Worm (Caenorhabditis elegans): Measurements from ENCODE around the gene F37A8.2.

Gene F37A8.2

ce11 chrIII:3975008-3975407, 43.7 kb upstream of the F37A8.2 start:
- TF ChIP-seq madf-5 (GFP tag; IDR thresholded peaks at IDR 0.05) (no peak), unc-39 (tag; optimal IDR thresholded peaks at IDR 0.05) (no peak), daf-16 (GFP tag; optimal IDR thresholded peaks at IDR 0.05) (no peak), daf-16 (tag; optimal IDR thresholded peaks at IDR 0.05) (peak; percentile 93)

- TF ChIP-seq ctbp-1 (GFP tag; IDR thresholded peaks at IDR 0.05) (no peak), lin-1 (GFP tag; IDR thresholded peaks at IDR 0.05) (no peak), aha-1 (tag) (no peak), saeg-2 (GFP tag; IDR thresholded peaks at IDR 0.05) (no peak)
Observed at ce11 chrIII:3974503-3974902, 43.2 kb upstream of the F37A8.2 start.

- TF ChIP-seq nhr-41 (GFP tag; IDR thresholded peaks at IDR 0.05), result no peak
- peak; percentile 41 for TF ChIP-seq aha-1 (tag)
Observed at ce11 chrIII:3972687-3973086, 41.4 kb upstream of the F37A8.2 start, which contains the start of gene R10E9.4. R10E9.4 (minus strand) TSS chrIII:3972787.

ce11 chrIII:3970395-3970794, 39.1 kb upstream of the F37A8.2 start:
- TF ChIP-seq snpc-1.2 (GFP tag; IDR thresholded peaks at IDR 0.05) (no peak), aha-1 (tag) (no peak), zip-2 (tag; optimal IDR thresholded peaks at IDR 0.05) (no peak), ces-1 (GFP tag; optimal IDR thresholded peaks at IDR 0.05) (peak; percentile 79)

- TF ChIP-seq unc-62 (GFP tag; optimal IDR thresholded peaks at IDR 0.05 in 1 of 2) (peak in 1 of 2 experiments; percentile 91), unc-62 (tag; optimal IDR thresholded peaks at IDR 0.05) (no peak), F49E8.2 (tag; optimal IDR thresholded peaks at IDR 0.05; ENCODE audit: borderline replicate concordance) (no peak), D1046.2 (GFP tag; IDR thresholded peaks at IDR 0.05) (no peak)
Observed at ce11 chrIII:3969133-3969532, 37.8 kb upstream of the F37A8.2 start.

ce11 chrIII:3966143-3966542, 34.8 kb upstream of the F37A8.2 start:
- TF ChIP-seq skn-1 (tag; optimal IDR thresholded peaks at IDR 0.05), result no peak
- TF ChIP-seq unc-62 (GFP tag; optimal IDR thresholded peaks at IDR 0.05 in 1 of 2), result peak in 1 of 2 experiments; percentile 93
- TF ChIP-seq unc-62 (tag; optimal IDR thresholded peaks at IDR 0.05), result no peak
- TF ChIP-seq ceh-20 (GFP tag; IDR thresholded peaks at IDR 0.05), result no peak
- no peak for TF ChIP-seq ZK546.5 (tag; optimal IDR thresholded peaks at IDR 0.05)
- TF ChIP-seq snpc-4 (tag; optimal IDR thresholded peaks at IDR 0.05), result no peak
- no peak for TF ChIP-seq R02D3.7 (tag; optimal IDR thresholded peaks at IDR 0.05)

ce11 chrIII:3964237-3964636, 32.9 kb upstream of the F37A8.2 start, which contains the start of gene R10E9.2:
R10E9.2 (minus strand) TSS chrIII:3964337.
- no peak for TF ChIP-seq lin-13 (GFP tag; optimal IDR thresholded peaks at IDR 0.05)
- no peak for TF ChIP-seq dmd-8 (GFP tag; IDR thresholded peaks at IDR 0.05)
- no peak for TF ChIP-seq nhr-11 (tag; optimal IDR thresholded peaks at IDR 0.05)
- no peak for TF ChIP-seq ceh-62 (tag; optimal IDR thresholded peaks at IDR 0.05)
- no peak for TF ChIP-seq madf-5 (GFP tag; IDR thresholded peaks at IDR 0.05)
- TF ChIP-seq rbr-2 (tag; optimal IDR thresholded peaks at IDR 0.05), result no peak
- TF ChIP-seq skn-1 (tag; optimal IDR thresholded peaks at IDR 0.05), result no peak
- TF ChIP-seq nhr-102 (tag; optimal IDR thresholded peaks at IDR 0.05), result no peak
- no peak for TF ChIP-seq zip-11 (GFP tag; IDR thresholded peaks at IDR 0.05)
- TF ChIP-seq F10B5.3 (tag; optimal IDR thresholded peaks at IDR 0.05), result no peak
- no peak for TF ChIP-seq egl-43 (GFP tag; IDR thresholded peaks at IDR 0.05)
- no peak for TF ChIP-seq mxl-2 (GFP tag; conservative IDR thresholded peaks at IDR 0.05)
- TF ChIP-seq pqm-1 (tag; optimal IDR thresholded peaks at IDR 0.05), result no peak
- no peak for TF ChIP-seq lim-7 (GFP tag; IDR thresholded peaks at IDR 0.05)
- no peak for TF ChIP-seq mes-2 (tag; optimal IDR thresholded peaks at IDR 0.05; ENCODE audit: poor library complexity, severe bottlenecking)
- no peak for TF ChIP-seq fos-1 (tag; optimal IDR thresholded peaks at IDR 0.05)

All from whole organism, L4 larva.